Fruit fly (Drosophila melanogaster): ENCODE data around the gene CG32547.

dm6 chrX:18440481-18440880 lies 38.8 kb downstream of the CG32547 start, which contains the start of gene CG32548:
- no peak for TF ChIP-seq vri (GFP tag; optimal IDR thresholded peaks at IDR 0.05)
- TF ChIP-seq CG31627 (GFP tag; optimal IDR thresholded peaks at IDR 0.05) = no peak
- no peak for TF ChIP-seq CG16779 (tag; optimal IDR thresholded peaks at IDR 0.05)
- TF ChIP-seq Sox15 (GFP tag; optimal IDR thresholded peaks at IDR 0.05) = no peak
- no peak for TF ChIP-seq CG8632 (GFP tag; optimal IDR thresholded peaks at IDR 0.05)
- no peak for TF ChIP-seq Ets96B (tag; optimal IDR thresholded peaks at IDR 0.05)
- TF ChIP-seq Hr38 (GFP tag; optimal IDR thresholded peaks at IDR 0.05) = no peak
- no peak for TF ChIP-seq CG9139 (GFP tag; optimal IDR thresholded peaks at IDR 0.05)

Measured in whole organism, prepupa.